Fruit fly (Drosophila melanogaster): ENCODE data around the gene Polr2A.

The Polr2A gene

DNA sequence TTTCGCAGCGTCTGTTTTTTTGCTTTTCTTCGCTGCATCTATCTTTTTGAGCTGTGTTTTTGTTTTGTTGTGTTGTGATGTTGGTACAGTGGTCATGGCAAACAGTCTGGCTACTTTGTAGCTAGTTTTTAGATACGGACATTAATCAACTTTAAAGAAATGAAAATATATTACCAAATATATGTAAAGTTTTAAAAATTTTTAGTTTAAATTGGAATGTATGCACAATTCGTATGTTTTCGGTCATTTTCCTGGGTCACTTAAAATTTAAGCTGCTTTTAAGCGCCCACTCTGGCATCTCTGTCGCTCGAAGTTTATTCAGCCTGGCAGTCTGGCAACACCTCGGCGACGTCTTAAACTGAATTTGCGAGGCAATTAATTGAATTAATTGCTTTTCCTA, 6.4 kb upstream of the Polr2A start, which contains the start of gene CG11695 (continued):
- no peak for TF ChIP-seq CG6654 (GFP tag; optimal IDR thresholded peaks at IDR 0.05)
- TF ChIP-seq CG1832 (GFP tag; optimal IDR thresholded peaks at IDR 0.05), result no peak
- TF ChIP-seq CG7357 (GFP tag; IDR thresholded peaks at IDR 0.05), result no peak
- TF ChIP-seq CG12219 (GFP tag; optimal IDR thresholded peaks at IDR 0.05), result no peak
- TF ChIP-seq pnt (GFP tag; optimal IDR thresholded peaks at IDR 0.05), result peak; percentile 17
- TF ChIP-seq CG12104 (GFP tag; optimal IDR thresholded peaks at IDR 0.05), result peak; percentile 16
- no peak for TF ChIP-seq CG6854 (GFP tag; optimal IDR thresholded peaks at IDR 0.05)
- TF ChIP-seq CG18476 (GFP tag; optimal IDR thresholded peaks at IDR 0.05), result peak; percentile 27
- peak; percentile 78 for TF ChIP-seq CG3847 (GFP tag; IDR thresholded peaks at IDR 0.05)
- peak; percentile 72 for TF ChIP-seq CG10543 (GFP tag; optimal IDR thresholded peaks at IDR 0.05)
- 0 out of 2 replicates have a peak, but pooled peaks have one; percentile 42 for TF ChIP-seq Oaz (GFP tag; IDR thresholded peaks at IDR 0.05)
- no peak for TF ChIP-seq CG4854 (GFP tag; optimal IDR thresholded peaks at IDR 0.05)
- peak; percentile 41 for TF ChIP-seq Blimp-1 (GFP tag; optimal IDR thresholded peaks at IDR 0.05)
- peak; percentile 35; the same call in 1 of the 2 replicates for TF ChIP-seq E2f1 (GFP tag; IDR thresholded peaks at IDR 0.05)
- TF ChIP-seq cas (GFP tag; IDR thresholded peaks at IDR 0.05), result peak; percentile 46; the same call in 1 of the 2 replicates
- TF ChIP-seq CoRest (tag; optimal IDR thresholded peaks at IDR 0.05), result peak; percentile 83
- TF ChIP-seq TFAM (GFP tag; optimal IDR thresholded peaks at IDR 0.05), result no peak
- peak; percentile 69 for TF ChIP-seq CG2712 (tag; optimal IDR thresholded peaks at IDR 0.05)
- peak; percentile 62 for TF ChIP-seq Ssrp (tag; optimal IDR thresholded peaks at IDR 0.05)
- TF ChIP-seq Oli (tag; optimal IDR thresholded peaks at IDR 0.05), result peak; percentile 57
- no peak; the same call in 1 of the 2 replicates for TF ChIP-seq Ravus (GFP tag; IDR thresholded peaks at IDR 0.05)
- peak; percentile 67 for TF ChIP-seq Hsf (GFP tag; optimal IDR thresholded peaks at IDR 0.05)
- TF ChIP-seq CG4730 (GFP tag; IDR thresholded peaks at IDR 0.05), result no peak
- peak; percentile 34 for TF ChIP-seq gcm (GFP tag; optimal IDR thresholded peaks at IDR 0.05)
- no peak for TF ChIP-seq CG7271 (tag; optimal IDR thresholded peaks at IDR 0.05)
- TF ChIP-seq CG8359 (GFP tag; optimal IDR thresholded peaks at IDR 0.05; ENCODE audit: borderline replicate concordance), result no peak
- peak; percentile 50 for TF ChIP-seq E2f2 (GFP tag; IDR thresholded peaks at IDR 0.05)
- no peak for TF ChIP-seq so (GFP tag; IDR thresholded peaks at IDR 0.05)
- peak; percentile 63 for TF ChIP-seq dmrt11E (tag; optimal IDR thresholded peaks at IDR 0.05)
- TF ChIP-seq NfI (GFP tag; optimal IDR thresholded peaks at IDR 0.05), result peak; percentile 73
- TF ChIP-seq CG31365 (tag; optimal IDR thresholded peaks at IDR 0.05), result no peak
- TF ChIP-seq caup (GFP tag; optimal IDR thresholded peaks at IDR 0.05; ENCODE audit: severe bottlenecking), result peak; percentile 53
- no peak for TF ChIP-seq MESR4 (GFP tag; optimal IDR thresholded peaks at IDR 0.05)
- no peak for TF ChIP-seq CG16779 (GFP tag; IDR thresholded peaks at IDR 0.05)
- no peak for TF ChIP-seq CG34224 (GFP tag; IDR thresholded peaks at IDR 0.05; ENCODE audit: partially characterized antibody)
- TF ChIP-seq Camta (GFP tag; optimal IDR thresholded peaks at IDR 0.05), result peak; percentile 29
- peak; percentile 65 for TF ChIP-seq Ada2b (GFP tag; IDR thresholded peaks at IDR 0.05)
- peak; percentile 57 for TF ChIP-seq CG11247 (GFP tag; IDR thresholded peaks at IDR 0.05)
- peak; percentile 82 for TF ChIP-seq sug (tag; optimal IDR thresholded peaks at IDR 0.05)
- TF ChIP-seq repo (GFP tag; optimal IDR thresholded peaks at IDR 0.05), result no peak
- TF ChIP-seq aop (GFP tag; IDR thresholded peaks at IDR 0.05), result no peak
- TF ChIP-seq Dip3 (GFP tag; optimal IDR thresholded peaks at IDR 0.05), result peak; percentile 52
- TF ChIP-seq dpn (GFP tag; optimal IDR thresholded peaks at IDR 0.05), result peak; percentile 41 to 69
- TF ChIP-seq CG3995 (GFP tag; optimal IDR thresholded peaks at IDR 0.05), result peak; percentile 38
- no peak for TF ChIP-seq tna (GFP tag; IDR thresholded peaks at IDR 0.05; ENCODE audit: partially characterized antibody)
- TF ChIP-seq Stat92E (GFP tag; optimal IDR thresholded peaks at IDR 0.05), result no peak
- TF ChIP-seq Xbp1 (GFP tag; optimal IDR thresholded peaks at IDR 0.05), result peak; percentile 73
- TF ChIP-seq dmrt99B (tag; optimal IDR thresholded peaks at IDR 0.05), result peak; percentile 57
- peak; percentile 72 for TF ChIP-seq Fer3 (tag; optimal IDR thresholded peaks at IDR 0.05)
- TF ChIP-seq CG17361 (GFP tag; IDR thresholded peaks at IDR 0.05), result peak; percentile 69
- no peak for TF ChIP-seq yki (optimal IDR thresholded peaks at IDR 0.05)

Data from whole organism, embryonic.